Fruit fly (Drosophila melanogaster): ENCODE measurements around the gene IPIP.

Gene IPIP

dm6 chr2L:6068544-6069251 is 20.9 kb downstream of the IPIP start, which contains the start of the genes CG9150 and Pfdn1 (continued):
- TF ChIP-seq CG7963 (GFP tag; IDR thresholded peaks at IDR 0.05; ENCODE audit: partially characterized antibody) (peak; percentile 62; the same call in 2 of the 3 replicates), PHDP (tag; optimal IDR thresholded peaks at IDR 0.05) (no peak), HLH3B (GFP tag; IDR thresholded peaks at IDR 0.05) (no peak), CG14710 (tag; optimal IDR thresholded peaks at IDR 0.05) (peak; percentile 45), Doc3 (GFP tag; IDR thresholded peaks at IDR 0.05; ENCODE audit: partially characterized antibody) (peak; percentile 85), CG15601 (tag; optimal IDR thresholded peaks at IDR 0.05) (no peak), ttk (GFP tag; IDR thresholded peaks at IDR 0.05) (no peak), knrl (GFP tag; IDR thresholded peaks at IDR 0.05; ENCODE audit: partially characterized antibody) (peak; percentile 81), pb (GFP tag; optimal IDR thresholded peaks at IDR 0.05) (no peak), YL-1 (GFP tag; optimal IDR thresholded peaks at IDR 0.05) (peak; percentile 69), toy (GFP tag; IDR thresholded peaks at IDR 0.05) (no peak), CG18619 (GFP tag; optimal IDR thresholded peaks at IDR 0.05) (no peak), Bteb2 (GFP tag; optimal IDR thresholded peaks at IDR 0.05) (no peak), cas (GFP tag; IDR thresholded peaks at IDR 0.05) (no peak), CG3995 (GFP tag; optimal IDR thresholded peaks at IDR 0.05) (peak; percentile 90), CG13624 (GFP tag; optimal IDR thresholded peaks at IDR 0.05) (peak; percentile 29), p53 (GFP tag; optimal IDR thresholded peaks at IDR 0.05) (no peak), CG6854 (GFP tag; optimal IDR thresholded peaks at IDR 0.05) (no peak), gsb (GFP tag; IDR thresholded peaks at IDR 0.05) (no peak), ssp (GFP tag; IDR thresholded peaks at IDR 0.05) (no peak), chn (GFP tag; optimal IDR thresholded peaks at IDR 0.05) (no peak), CG33213 (GFP tag; optimal IDR thresholded peaks at IDR 0.05) (no peak), CG30403 (GFP tag; optimal IDR thresholded peaks at IDR 0.05) (no peak), nerfin-2 (GFP tag; IDR thresholded peaks at IDR 0.05; ENCODE audit: partially characterized antibody) (peak; percentile 85), repo (GFP tag; optimal IDR thresholded peaks at IDR 0.05) (no peak), ash1 (GFP tag; optimal IDR thresholded peaks at IDR 0.05) (no peak), ap (GFP tag; IDR thresholded peaks at IDR 0.05) (no peak), CG13424 (tag; optimal IDR thresholded peaks at IDR 0.05) (no peak), Mrtf (GFP tag; IDR thresholded peaks at IDR 0.05) (no peak), nmo (GFP tag; optimal IDR thresholded peaks at IDR 0.05) (peak; percentile 12), CG7372 (GFP tag; IDR thresholded peaks at IDR 0.05) (no peak), vfl (GFP tag; optimal IDR thresholded peaks at IDR 0.05) (no peak), Drgx (GFP tag; IDR thresholded peaks at IDR 0.05) (no peak), Hr39 (optimal IDR thresholded peaks at IDR 0.05) (no peak), so (GFP tag; IDR thresholded peaks at IDR 0.05) (no peak), CG5245 (GFP tag; optimal IDR thresholded peaks at IDR 0.05) (no peak), CG4617 (GFP tag; optimal IDR thresholded peaks at IDR 0.05; ENCODE audit: borderline replicate concordance) (peak; percentile 61), Dip2 (GFP tag; IDR thresholded peaks at IDR 0.05) (no peak), Opbp (GFP tag; IDR thresholded peaks at IDR 0.05; ENCODE audit: partially characterized antibody) (peak; percentile 89), CG10147 (GFP tag; optimal IDR thresholded peaks at IDR 0.05) (no peak), CHES-1-like (GFP tag; optimal IDR thresholded peaks at IDR 0.05) (no peak), CG17568 (GFP tag; optimal IDR thresholded peaks at IDR 0.05) (no peak), inv (GFP tag; IDR thresholded peaks at IDR 0.05; ENCODE audit: partially characterized antibody) (peak; percentile 80), sug (tag; optimal IDR thresholded peaks at IDR 0.05) (no peak), Bgb (GFP tag; IDR thresholded peaks at IDR 0.05; ENCODE audit: partially characterized antibody) (peak; percentile 94), mld (GFP tag; IDR thresholded peaks at IDR 0.05; ENCODE audit: partially characterized antibody) (peak; percentile 65; the same call in 2 of the 3 replicates), CG14014 (GFP tag; IDR thresholded peaks at IDR 0.05) (no peak), CG3065 (GFP tag; optimal IDR thresholded peaks at IDR 0.05) (no peak), Six4 (GFP tag; optimal IDR thresholded peaks at IDR 0.05) (no peak), shn (GFP tag; optimal IDR thresholded peaks at IDR 0.05) (no peak), B-H1 (GFP tag; IDR thresholded peaks at IDR 0.05) (no peak; the same call in 2 of the 3 replicates)
